Fruit fly (Drosophila melanogaster) Kc167 (cell line): ENCODE results near the gene hob.

Experiments
- Sin3A ChIP-seq: fragments of >200 bp; optimal IDR thresholded peaks from 2 replicates; lab custom pipeline; 2018; ENCODE audit warnings: missing external identifiers
- psq ChIP-seq: fragments of >200 bp; optimal IDR thresholded peaks from 2 replicates; lab custom pipeline; 2017; ENCODE audit warnings: missing external identifiers

DNA sequence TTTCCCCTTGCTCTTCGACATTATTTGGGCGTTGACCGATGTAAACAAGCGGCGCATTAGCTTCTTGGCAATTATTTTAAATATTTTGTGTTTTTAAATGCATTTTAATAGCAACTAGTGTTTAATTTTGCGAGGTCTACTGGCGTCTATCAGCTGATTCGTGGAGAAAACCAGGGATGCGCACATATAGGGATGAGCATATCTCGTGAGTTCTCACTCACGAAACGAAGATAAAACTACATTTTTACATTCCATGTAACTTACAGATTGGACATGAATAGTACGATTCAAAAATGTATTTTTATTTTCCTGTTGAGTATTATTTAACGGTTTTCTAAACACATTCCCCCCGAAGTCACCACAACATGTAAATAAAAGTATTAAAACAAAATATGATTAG is 21.3 kb downstream of the hob start, which contains the start of gene CG14966:
- TF ChIP-seq Sin3A (lab: Kevin White, UChicago) (no peak), psq (lab: Kevin White, UChicago) (no peak)
